Fruit fly (Drosophila melanogaster): ENCODE data around the gene CG7460.

dm6 chr3L:17791495-17791894 lies 51.2 kb downstream of the CG7460 start:
- TF ChIP-seq Abd-B (GFP tag; optimal IDR thresholded peaks at IDR 0.05) (no peak), foxo (GFP tag; optimal IDR thresholded peaks at IDR 0.05) (no peak), ey (GFP tag; optimal IDR thresholded peaks at IDR 0.05) (no peak), pan (optimal IDR thresholded peaks at IDR 0.05) (no peak), usp (GFP tag; optimal IDR thresholded peaks at IDR 0.05) (no peak), OdsH (GFP tag; optimal IDR thresholded peaks at IDR 0.05) (no peak), lola (GFP tag; optimal IDR thresholded peaks at IDR 0.05) (no peak), fru (GFP tag; optimal IDR thresholded peaks at IDR 0.05) (no peak), psq (GFP tag; optimal IDR thresholded peaks at IDR 0.05) (no peak), Dif (GFP tag; optimal IDR thresholded peaks at IDR 0.05; ENCODE audit: partially characterized antibody) (no peak)
